Worm (Caenorhabditis elegans): ENCODE data around the gene fbxb-87.

Gene fbxb-87

ce11 chrIII:10848858-10849257, 45.5 kb upstream of the fbxb-87 start, which contains the start of the genes fbxb-85 and hex-3 (continued):
- peak; percentile 92 for TF ChIP-seq ceh-20 (GFP tag; IDR thresholded peaks at IDR 0.05)
- peak; percentile 92 for TF ChIP-seq arid-1 (GFP tag; conservative IDR thresholded peaks at IDR 0.05)
- TF ChIP-seq nhr-48 (tag; optimal IDR thresholded peaks at IDR 0.05): peak; percentile 75
- peak; percentile 83 for TF ChIP-seq saeg-2 (GFP tag; IDR thresholded peaks at IDR 0.05)
- no peak for TF ChIP-seq aly-2 (tag; optimal IDR thresholded peaks at IDR 0.05)
- TF ChIP-seq spr-3 (GFP tag; optimal IDR thresholded peaks at IDR 0.05): peak; percentile 90
- TF ChIP-seq madf-5 (GFP tag; IDR thresholded peaks at IDR 0.05): 0 out of 4 replicates have a peak, but pooled peaks of 1 of the 2 experiments have one; percentile 38
- peak; percentile 56 to 96 for TF ChIP-seq lsy-2 (tag; optimal IDR thresholded peaks at IDR 0.05)
- peak; percentile 57 for TF ChIP-seq ces-1 (GFP tag; optimal IDR thresholded peaks at IDR 0.05)
- peak; percentile 88 for TF ChIP-seq F49E8.2 (tag; optimal IDR thresholded peaks at IDR 0.05; ENCODE audit: borderline replicate concordance)
- TF ChIP-seq skn-1 (tag; optimal IDR thresholded peaks at IDR 0.05): no peak
- no peak for TF ChIP-seq zip-11 (GFP tag; IDR thresholded peaks at IDR 0.05)
- peak; percentile 84 for TF ChIP-seq dmd-6 (GFP tag; IDR thresholded peaks at IDR 0.05)
- TF ChIP-seq dmd-9 (GFP tag; IDR thresholded peaks at IDR 0.05): no peak; the same call in 1 of the 2 replicates
- TF ChIP-seq zfp-3 (GFP tag; conservative IDR thresholded peaks at IDR 0.05): peak; percentile 84
- TF ChIP-seq ctbp-1 (GFP tag; IDR thresholded peaks at IDR 0.05): peak; percentile 84
- no peak for TF ChIP-seq ZK546.5 (tag; optimal IDR thresholded peaks at IDR 0.05)
- peak; percentile 95 for TF ChIP-seq nhr-102 (tag; optimal IDR thresholded peaks at IDR 0.05)
- TF ChIP-seq pha-4 (GFP tag; IDR thresholded peaks at IDR 0.05): peak; percentile 83
- no peak for TF ChIP-seq pha-4 (tag; optimal IDR thresholded peaks at IDR 0.05)
- peak; percentile 66; the same call in 1 of the 2 replicates for TF ChIP-seq ceh-44 (GFP tag; IDR thresholded peaks at IDR 0.05)
- no peak for TF ChIP-seq tag-97 (GFP tag; IDR thresholded peaks at IDR 0.05)
- TF ChIP-seq ztf-11 (tag; optimal IDR thresholded peaks at IDR 0.05): no peak
- TF ChIP-seq lin-29 (GFP tag; IDR thresholded peaks at IDR 0.05): peak; percentile 77
- peak; percentile 81 for TF ChIP-seq hlh-30 (tag; optimal IDR thresholded peaks at IDR 0.05; ENCODE audit: insufficient read depth)
- peak; percentile 89 for TF ChIP-seq aha-1 (tag)
- TF ChIP-seq spr-1 (tag; optimal IDR thresholded peaks at IDR 0.05): peak; percentile 92
- TF ChIP-seq nhr-6 (tag; optimal IDR thresholded peaks at IDR 0.05): peak; percentile 91
- no peak for TF ChIP-seq lim-7 (GFP tag; IDR thresholded peaks at IDR 0.05)
- TF ChIP-seq tra-1 (GFP tag; IDR thresholded peaks at IDR 0.05): peak; percentile 47; the same call in 1 of the 2 replicates
- peak; percentile 93 for TF ChIP-seq F37D6.2 (tag; optimal IDR thresholded peaks at IDR 0.05)
- TF ChIP-seq cey-2 (tag; optimal IDR thresholded peaks at IDR 0.05; ENCODE audit: borderline replicate concordance, insufficient read depth): no peak
- peak; percentile 91 for TF ChIP-seq hlh-11 (tag; optimal IDR thresholded peaks at IDR 0.05)
- TF ChIP-seq dve-1 (tag; optimal IDR thresholded peaks at IDR 0.05; ENCODE audit: insufficient read depth): peak; percentile 98
- no peak for TF ChIP-seq attf-4 (tag; optimal IDR thresholded peaks at IDR 0.05)
- peak; percentile 47 for TF ChIP-seq Y5F2A.4 (GFP tag; optimal IDR thresholded peaks at IDR 0.05)
- TF ChIP-seq fkh-10 (GFP tag; optimal IDR thresholded peaks at IDR 0.05): peak; percentile 89
- peak; percentile 60 to 75 for TF ChIP-seq hif-1 (tag; optimal IDR thresholded peaks at IDR 0.05)
- peak; percentile 93 for TF ChIP-seq nhr-42 (GFP tag; IDR thresholded peaks at IDR 0.05)
- peak in 1 of 2 experiments; percentile 94 for TF ChIP-seq unc-62 (GFP tag; optimal IDR thresholded peaks at IDR 0.05 in 1 of 2)
- no peak for TF ChIP-seq unc-62 (tag; optimal IDR thresholded peaks at IDR 0.05)
- TF ChIP-seq pqm-1 (tag; optimal IDR thresholded peaks at IDR 0.05): no peak
- TF ChIP-seq D1046.2 (GFP tag; IDR thresholded peaks at IDR 0.05): peak; percentile 73; the same call in 1 of the 2 replicates
- TF ChIP-seq lin-39 (tag; optimal IDR thresholded peaks at IDR 0.05): no peak
- no peak for TF ChIP-seq nhr-76 (tag; optimal IDR thresholded peaks at IDR 0.05)
- TF ChIP-seq daf-12 (tag; optimal IDR thresholded peaks at IDR 0.05): no peak
- peak; percentile 48 for TF ChIP-seq ama-1 (optimal IDR thresholded peaks at IDR 0.05)
- TF ChIP-seq set-16 (GFP tag; IDR thresholded peaks at IDR 0.05): peak; percentile 26; the same call in 1 of the 2 replicates
- peak; percentile 51 for TF ChIP-seq nhr-28 (tag; optimal IDR thresholded peaks at IDR 0.05)
- peak; percentile 80 for TF ChIP-seq ceh-32 (tag; optimal IDR thresholded peaks at IDR 0.05; ENCODE audit: poor library complexity)
- peak; percentile 68 for TF ChIP-seq zip-2 (tag; optimal IDR thresholded peaks at IDR 0.05)
